Worm (Caenorhabditis elegans): ENCODE data around the gene Y17G9B.8.

DNA sequence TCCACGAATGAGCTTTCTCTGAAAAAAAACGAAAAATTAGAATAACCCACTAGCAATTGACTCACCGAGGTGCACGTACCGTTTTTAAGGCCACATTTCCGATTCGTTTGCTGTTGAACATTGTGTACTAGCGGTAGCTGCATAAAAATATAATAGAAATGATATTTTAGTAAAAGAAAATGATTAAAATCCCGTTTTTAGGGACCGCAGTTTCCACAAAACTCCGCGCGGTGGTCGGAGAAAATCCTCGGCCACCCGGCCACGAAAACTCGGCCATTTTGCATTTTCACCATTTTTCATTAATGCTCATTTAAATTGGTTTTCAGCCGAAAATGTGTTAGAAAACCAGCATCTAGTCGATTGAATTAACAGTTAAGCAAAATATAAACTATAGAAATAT lies 46.3 kb downstream of the Y17G9B.8 start, which contains the start of gene yars-2:
- TF ChIP-seq nhr-28 (tag; optimal IDR thresholded peaks at IDR 0.05): no peak
- no peak for TF ChIP-seq mxl-2 (GFP tag; conservative IDR thresholded peaks at IDR 0.05)
- TF ChIP-seq fos-1 (tag; optimal IDR thresholded peaks at IDR 0.05): no peak
- no peak for TF ChIP-seq hlh-11 (tag; optimal IDR thresholded peaks at IDR 0.05)
- no peak for TF ChIP-seq cey-2 (tag; optimal IDR thresholded peaks at IDR 0.05; ENCODE audit: borderline replicate concordance, insufficient read depth)
- no peak for TF ChIP-seq vab-7 (GFP tag; IDR thresholded peaks at IDR 0.05)
- TF ChIP-seq aly-2 (tag; optimal IDR thresholded peaks at IDR 0.05): no peak
- no peak for TF ChIP-seq nhr-25 (tag; optimal IDR thresholded peaks at IDR 0.05; ENCODE audit: borderline replicate concordance, insufficient read depth)
- TF ChIP-seq ztf-11 (tag; optimal IDR thresholded peaks at IDR 0.05): no peak

Measured in whole organism, L4 larva.